Fruit fly (Drosophila melanogaster): ENCODE data around the gene CG1116.

Gene CG1116

DNA sequence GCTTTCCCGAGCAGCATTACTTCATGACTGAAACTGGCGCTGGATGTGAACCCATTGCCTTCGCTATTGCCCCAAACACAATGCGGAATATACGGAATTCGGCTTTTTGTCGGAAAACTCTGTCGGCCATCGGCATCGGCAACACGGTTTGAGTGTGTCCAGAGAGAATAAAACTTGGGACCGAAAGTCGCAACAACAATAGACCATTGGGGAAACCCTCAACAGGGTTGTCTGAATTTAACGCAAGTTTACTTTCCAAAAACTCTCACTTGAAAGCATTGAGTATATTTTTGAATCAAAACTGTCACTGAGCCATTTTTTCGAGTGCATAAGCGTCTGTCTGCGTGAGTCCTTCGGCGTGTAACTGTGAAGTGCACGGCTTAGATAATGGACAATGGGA lies 21.2 kb upstream of the CG1116 start (continued):
- TF ChIP-seq klu (GFP tag; IDR thresholded peaks at IDR 0.05) (peak; percentile 41; the same call in 1 of the 2 replicates), ttk (GFP tag; IDR thresholded peaks at IDR 0.05) (0 out of 2 replicates have a peak, but pooled peaks have one; percentile 30), Ada2b (GFP tag; IDR thresholded peaks at IDR 0.05) (peak; percentile 62; the same call in 1 of the 2 replicates), CG10543 (GFP tag; optimal IDR thresholded peaks at IDR 0.05) (peak; percentile 41), ase (GFP tag; IDR thresholded peaks at IDR 0.05) (no peak), Dbx (GFP tag; IDR thresholded peaks at IDR 0.05) (peak; percentile 67; the same call in 2 of the 3 replicates), Blimp-1 (GFP tag; optimal IDR thresholded peaks at IDR 0.05) (peak; percentile 18), CG10979 (tag; optimal IDR thresholded peaks at IDR 0.05) (peak; percentile 11), nerfin-2 (GFP tag; IDR thresholded peaks at IDR 0.05; ENCODE audit: partially characterized antibody) (no peak), Hsf (GFP tag; optimal IDR thresholded peaks at IDR 0.05) (peak; percentile 40), CG14441 (GFP tag; IDR thresholded peaks at IDR 0.05) (peak; percentile 56; the same call in 1 of the 2 replicates), CG12155 (GFP tag; optimal IDR thresholded peaks at IDR 0.05) (peak; percentile 39), CG6854 (GFP tag; optimal IDR thresholded peaks at IDR 0.05) (peak; percentile 40), CG8924 (tag; optimal IDR thresholded peaks at IDR 0.05) (peak; percentile 56), fd102C (GFP tag; optimal IDR thresholded peaks at IDR 0.05) (no peak), mam (GFP tag; optimal IDR thresholded peaks at IDR 0.05) (peak; percentile 82), unpg (GFP tag; optimal IDR thresholded peaks at IDR 0.05) (peak; percentile 49), esg (GFP tag; conservative IDR thresholded peaks at IDR 0.05) (peak; percentile 44; the same call in 1 of the 2 replicates), fd96Cb (tag; optimal IDR thresholded peaks at IDR 0.05) (peak; percentile 21), CG10267 (tag; optimal IDR thresholded peaks at IDR 0.05) (peak; percentile 7), tio (GFP tag; optimal IDR thresholded peaks at IDR 0.05) (peak; percentile 56), CG15696 (tag; optimal IDR thresholded peaks at IDR 0.05) (no peak), Doc3 (GFP tag; IDR thresholded peaks at IDR 0.05; ENCODE audit: partially characterized antibody) (no peak), CG13894 (tag; optimal IDR thresholded peaks at IDR 0.05) (peak; percentile 94), CrebB (tag; optimal IDR thresholded peaks at IDR 0.05) (no peak), eyg (GFP tag; optimal IDR thresholded peaks at IDR 0.05) (peak; percentile 56), vvl (GFP tag; IDR thresholded peaks at IDR 0.05) (peak; percentile 61; the same call in 1 of the 2 replicates), inv (GFP tag; IDR thresholded peaks at IDR 0.05; ENCODE audit: partially characterized antibody) (no peak), HLH54F (GFP tag; optimal IDR thresholded peaks at IDR 0.05) (peak; percentile 45), CG11695 (GFP tag; IDR thresholded peaks at IDR 0.05) (peak; percentile 64; the same call in 1 of the 3 replicates), prd (optimal IDR thresholded peaks at IDR 0.05) (no peak), prd (GFP tag; IDR thresholded peaks at IDR 0.05) (peak; percentile 56; the same call in 2 of the 3 replicates), CG7786 (GFP tag; optimal IDR thresholded peaks at IDR 0.05) (peak; percentile 72), CG31365 (tag; optimal IDR thresholded peaks at IDR 0.05) (peak; percentile 39), CG3281 (GFP tag; optimal IDR thresholded peaks at IDR 0.05) (peak; percentile 67), pnt (GFP tag; optimal IDR thresholded peaks at IDR 0.05) (peak; percentile 41), CoRest (tag; optimal IDR thresholded peaks at IDR 0.05) (peak; percentile 48), B-H2 (GFP tag; optimal IDR thresholded peaks at IDR 0.05) (peak; percentile 26), CG13424 (tag; optimal IDR thresholded peaks at IDR 0.05) (peak; percentile 42), oc (tag; optimal IDR thresholded peaks at IDR 0.05) (no peak), Med (GFP tag) (peak; percentile 90), CG1647 (GFP tag; optimal IDR thresholded peaks at IDR 0.05) (peak; percentile 34), CG4707 (GFP tag; optimal IDR thresholded peaks at IDR 0.05) (no peak), D19A (tag; optimal IDR thresholded peaks at IDR 0.05) (peak; percentile 12), dmrt99B (tag; optimal IDR thresholded peaks at IDR 0.05) (peak; percentile 73), twi (tag; optimal IDR thresholded peaks at IDR 0.05) (no peak), CG9727 (GFP tag; optimal IDR thresholded peaks at IDR 0.05) (peak; percentile 37), CG32772 (GFP tag; IDR thresholded peaks at IDR 0.05) (peak; percentile 47), stc (GFP tag; IDR thresholded peaks at IDR 0.05) (peak; percentile 56; the same call in 1 of the 2 replicates), CG4617 (GFP tag; optimal IDR thresholded peaks at IDR 0.05; ENCODE audit: borderline replicate concordance) (no peak)
